Fruit fly (Drosophila melanogaster): ENCODE measurements around the gene mRpL45.
A peak's percentile ranks its signal among the peaks of the same experiment; 100 is the strongest.

Gene mRpL45

DNA sequence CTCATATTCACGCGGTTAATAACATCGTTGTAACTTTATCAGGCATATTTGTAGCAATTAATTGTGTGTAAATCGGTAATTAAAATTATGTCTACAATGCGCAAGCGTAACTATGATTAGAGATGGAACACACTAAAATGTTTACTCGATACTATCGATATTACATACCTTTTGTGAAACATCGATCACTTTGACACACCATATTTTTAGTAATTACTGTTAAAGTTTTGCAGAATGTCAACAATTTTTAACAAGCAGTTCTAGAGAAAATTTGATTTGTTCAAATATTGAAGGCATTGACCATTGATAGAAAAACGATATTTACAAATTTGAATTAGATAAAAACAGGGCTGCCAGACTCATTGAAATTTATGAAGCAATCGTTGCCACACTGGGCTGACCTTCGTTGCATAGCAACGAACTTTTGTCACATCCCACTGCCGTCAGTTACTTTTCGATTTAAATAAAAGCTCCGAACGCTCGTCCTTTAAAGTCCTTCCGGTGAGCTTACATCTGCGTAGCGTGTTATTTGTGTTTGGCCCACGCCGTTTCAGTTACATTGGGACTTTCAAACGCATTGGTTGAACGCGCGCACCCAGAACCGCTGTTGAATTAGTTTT, 21.1 kb downstream of the mRpL45 start, which contains the start of the genes loco and wake (continued):
- TF ChIP-seq stc (GFP tag; IDR thresholded peaks at IDR 0.05) (no peak), Sin3A (optimal IDR thresholded peaks at IDR 0.05) (peak; percentile 71), inv (GFP tag; IDR thresholded peaks at IDR 0.05; ENCODE audit: partially characterized antibody) (peak; percentile 84), BEAF-32 (GFP tag; optimal IDR thresholded peaks at IDR 0.05) (peak; percentile 94), al (GFP tag; IDR thresholded peaks at IDR 0.05) (no peak), CG18262 (tag; optimal IDR thresholded peaks at IDR 0.05) (peak; percentile 5), chif (GFP tag; optimal IDR thresholded peaks at IDR 0.05) (no peak), CG15269 (tag; optimal IDR thresholded peaks at IDR 0.05) (no peak), CG6683 (GFP tag; optimal IDR thresholded peaks at IDR 0.05) (no peak), kni (GFP tag; optimal IDR thresholded peaks at IDR 0.05) (peak; percentile 32), ewg (GFP tag; optimal IDR thresholded peaks at IDR 0.05) (peak; percentile 98), Lpt (GFP tag; optimal IDR thresholded peaks at IDR 0.05) (no peak), CG11696 (GFP tag; IDR thresholded peaks at IDR 0.05) (no peak), Neu2 (GFP tag; optimal IDR thresholded peaks at IDR 0.05; ENCODE audit: borderline replicate concordance) (no peak), CG8478 (optimal IDR thresholded peaks at IDR 0.05) (peak; percentile 12), NFAT (GFP tag; IDR thresholded peaks at IDR 0.05) (peak; percentile 3; the same call in 1 of the 2 replicates), gsb (GFP tag; IDR thresholded peaks at IDR 0.05) (no peak), CG2120 (GFP tag; optimal IDR thresholded peaks at IDR 0.05) (peak; percentile 19), Awh (GFP tag; IDR thresholded peaks at IDR 0.05) (no peak), hbn (GFP tag; IDR thresholded peaks at IDR 0.05; ENCODE audit: partially characterized antibody) (peak; percentile 94), CG6765 (GFP tag; optimal IDR thresholded peaks at IDR 0.05) (no peak), zen (tag; optimal IDR thresholded peaks at IDR 0.05) (peak; percentile 55), stwl (tag; optimal IDR thresholded peaks at IDR 0.05) (peak; percentile 86), CG11504 (tag; optimal IDR thresholded peaks at IDR 0.05) (peak; percentile 33), Bteb2 (GFP tag; optimal IDR thresholded peaks at IDR 0.05) (no peak), vnd (GFP tag; IDR thresholded peaks at IDR 0.05; ENCODE audit: partially characterized antibody) (peak; percentile 86), Side (GFP tag; optimal IDR thresholded peaks at IDR 0.05) (peak; percentile 7), sob (GFP tag; IDR thresholded peaks at IDR 0.05) (peak; percentile 10; the same call in 1 of the 2 replicates), CG4328 (GFP tag; optimal IDR thresholded peaks at IDR 0.05) (no peak), CG3163 (GFP tag; optimal IDR thresholded peaks at IDR 0.05) (peak; percentile 4), YL-1 (GFP tag; optimal IDR thresholded peaks at IDR 0.05) (peak; percentile 45), scrt (GFP tag; optimal IDR thresholded peaks at IDR 0.05) (peak; percentile 4), CG18599 (GFP tag; optimal IDR thresholded peaks at IDR 0.05) (no peak), Mad (GFP tag; optimal IDR thresholded peaks at IDR 0.05) (peak; percentile 16), CG6175 (GFP tag; IDR thresholded peaks at IDR 0.05) (no peak), Meics (GFP tag; optimal IDR thresholded peaks at IDR 0.05) (no peak), CG14710 (tag; optimal IDR thresholded peaks at IDR 0.05) (peak; percentile 77), CG2129 (GFP tag; IDR thresholded peaks at IDR 0.05; ENCODE audit: partially characterized antibody) (peak; percentile 90), Rx (GFP tag; IDR thresholded peaks at IDR 0.05) (no peak), Hr39 (optimal IDR thresholded peaks at IDR 0.05) (no peak), Antp (GFP tag; optimal IDR thresholded peaks at IDR 0.05) (no peak), lab (GFP tag; optimal IDR thresholded peaks at IDR 0.05) (no peak), CG8359 (GFP tag; optimal IDR thresholded peaks at IDR 0.05; ENCODE audit: borderline replicate concordance) (peak; percentile 14), NC2α (GFP tag; optimal IDR thresholded peaks at IDR 0.05) (no peak), emc (GFP tag; optimal IDR thresholded peaks at IDR 0.05) (no peak), CG4424 (GFP tag; optimal IDR thresholded peaks at IDR 0.05) (no peak), cas (GFP tag; IDR thresholded peaks at IDR 0.05) (no peak), CG15073 (GFP tag; optimal IDR thresholded peaks at IDR 0.05) (no peak), CG12769 (tag; optimal IDR thresholded peaks at IDR 0.05) (no peak), ase (GFP tag; IDR thresholded peaks at IDR 0.05) (no peak), CG13894 (tag; optimal IDR thresholded peaks at IDR 0.05) (peak; percentile 19)
